Fruit fly (Drosophila melanogaster): Measurements from ENCODE around the gene kar.

Gene kar

dm6 chr3R:12653511-12654252 is 35.5 kb downstream of the kar start (continued):
- TF ChIP-seq Ada2b (GFP tag; IDR thresholded peaks at IDR 0.05) (peak; percentile 77), CG10462 (GFP tag; optimal IDR thresholded peaks at IDR 0.05) (peak; percentile 61), mam (GFP tag; optimal IDR thresholded peaks at IDR 0.05) (peak; percentile 80), sens-2 (GFP tag; IDR thresholded peaks at IDR 0.05) (no peak), CG6175 (GFP tag; IDR thresholded peaks at IDR 0.05) (peak; percentile 8; the same call in 1 of the 3 replicates), row (GFP tag; IDR thresholded peaks at IDR 0.05) (peak; percentile 81), CG32767 (GFP tag; IDR thresholded peaks at IDR 0.05) (peak; percentile 87), bbx (GFP tag; IDR thresholded peaks at IDR 0.05; ENCODE audit: partially characterized antibody) (no peak), CG18764 (GFP tag; optimal IDR thresholded peaks at IDR 0.05) (peak; percentile 66), CG6791 (GFP tag; IDR thresholded peaks at IDR 0.05; ENCODE audit: partially characterized antibody) (no peak), CG7745 (tag; optimal IDR thresholded peaks at IDR 0.05) (no peak), Atf3 (GFP tag; optimal IDR thresholded peaks at IDR 0.05) (peak; percentile 63), Eip74EF (GFP tag; optimal IDR thresholded peaks at IDR 0.05) (peak in 1 of 2 experiments; percentile 82), h (optimal IDR thresholded peaks at IDR 0.05) (no peak), bowl (GFP tag; IDR thresholded peaks at IDR 0.05) (peak; percentile 46; the same call in 1 of the 2 replicates), CG17912 (GFP tag; optimal IDR thresholded peaks at IDR 0.05) (no peak), CG7928 (GFP tag; optimal IDR thresholded peaks at IDR 0.05) (peak; percentile 39), pros (GFP tag; optimal IDR thresholded peaks at IDR 0.05) (no peak), lilli (GFP tag; optimal IDR thresholded peaks at IDR 0.05) (peak; percentile 71), pum (GFP tag; optimal IDR thresholded peaks at IDR 0.05) (peak; percentile 81), maf-S (GFP tag; optimal IDR thresholded peaks at IDR 0.05) (peak; percentile 73), H2.0 (GFP tag; IDR thresholded peaks at IDR 0.05) (peak; percentile 56; the same call in 1 of the 2 replicates), salm (tag; optimal IDR thresholded peaks at IDR 0.05) (peak; percentile 72), Rx (GFP tag; IDR thresholded peaks at IDR 0.05) (peak; percentile 79), CG11695 (GFP tag; IDR thresholded peaks at IDR 0.05) (peak; percentile 85; the same call in 2 of the 3 replicates), CG1832 (GFP tag; optimal IDR thresholded peaks at IDR 0.05) (no peak), CG42726 (GFP tag; IDR thresholded peaks at IDR 0.05; ENCODE audit: partially characterized antibody) (no peak), ems (GFP tag; optimal IDR thresholded peaks at IDR 0.05) (peak; percentile 73), Hey (tag; optimal IDR thresholded peaks at IDR 0.05) (no peak), Hr3 (GFP tag; optimal IDR thresholded peaks at IDR 0.05) (peak; percentile 79), ssp (GFP tag; IDR thresholded peaks at IDR 0.05) (peak; percentile 69), CG15011 (GFP tag; optimal IDR thresholded peaks at IDR 0.05) (peak; percentile 74), CG13287 (GFP tag; IDR thresholded peaks at IDR 0.05; ENCODE audit: partially characterized antibody) (peak; percentile 16; the same call in 1 of the 2 replicates), CG6854 (GFP tag; optimal IDR thresholded peaks at IDR 0.05) (peak; percentile 71), Dref (GFP tag; IDR thresholded peaks at IDR 0.05) (no peak), phol (tag; optimal IDR thresholded peaks at IDR 0.05) (peak; percentile 86), otp (GFP tag; IDR thresholded peaks at IDR 0.05) (peak; percentile 36; the same call in 1 of the 3 replicates), crol (GFP tag; IDR thresholded peaks at IDR 0.05) (no peak), CG7271 (tag; optimal IDR thresholded peaks at IDR 0.05) (no peak), Kr (GFP tag; optimal IDR thresholded peaks at IDR 0.05) (no peak), CG12219 (GFP tag; optimal IDR thresholded peaks at IDR 0.05) (peak; percentile 85), Jarid2 (GFP tag; optimal IDR thresholded peaks at IDR 0.05) (peak; percentile 32), CG9727 (GFP tag; optimal IDR thresholded peaks at IDR 0.05) (peak; percentile 61), z (GFP tag; IDR thresholded peaks at IDR 0.05) (peak; percentile 84), CG7786 (GFP tag; optimal IDR thresholded peaks at IDR 0.05) (peak; percentile 84), ken (GFP tag; IDR thresholded peaks at IDR 0.05) (peak; percentile 79), Stat92E (GFP tag; optimal IDR thresholded peaks at IDR 0.05) (no peak), CG14667 (GFP tag; IDR thresholded peaks at IDR 0.05) (peak; percentile 76), CG3838 (GFP tag; optimal IDR thresholded peaks at IDR 0.05) (no peak)
